Worm (Caenorhabditis elegans) whole organism, L1 larva: Measurements from ENCODE around the gene C23H3.2.

Experiments
- C04F5.9 ChIP-seq: sonication (generic microtip); optimal IDR thresholded peaks from 2 replicates; lab custom pipeline; 2016; ENCODE audit warnings: missing genetic modification characterization, missing compliant biosample characterization
- C16A3.4 ChIP-seq: fragments of 150-350 bp; optimal IDR thresholded peaks from 2 replicates; lab custom pipeline; 2014; ENCODE audit warnings: missing biosample characterization, missing genetic modification characterization
- F16B12.6 ChIP-seq: fragments of 150-350 bp; optimal IDR thresholded peaks from 2 replicates; lab custom pipeline; 2014; ENCODE audit warnings: missing biosample characterization, missing genetic modification characterization
- alr-1 ChIP-seq: fragments of 200-800 bp; sonication (Bioruptor generic); optimal IDR thresholded peaks from 2 replicates; lab custom pipeline; 2018; ENCODE audit warnings: borderline replicate concordance, mild to moderate bottlenecking, missing genetic modification characterization, missing compliant biosample characterization
- ama-1 ChIP-seq: fragments of 150-350 bp; optimal IDR thresholded peaks from 2 replicates; lab custom pipeline; 2014
- blmp-1 ChIP-seq: fragments of 150-350 bp; optimal IDR thresholded peaks from 2 replicates; lab custom pipeline; 2014; ENCODE audit warnings: missing biosample characterization, missing genetic modification characterization
- ceh-63 ChIP-seq: fragments of 200-800 bp; sonication (Bioruptor generic); optimal IDR thresholded peaks from 2 replicates; lab custom pipeline; 2018; ENCODE audit warnings: mild to moderate bottlenecking, missing genetic modification characterization, missing compliant biosample characterization
- ceh-8 ChIP-seq: fragments of 200-800 bp; sonication (Bioruptor generic); optimal IDR thresholded peaks from 2 replicates; lab custom pipeline; 2018; ENCODE audit warnings: mild to moderate bottlenecking, missing genetic modification characterization, moderate library complexity, missing compliant biosample characterization
- ceh-82 ChIP-seq, 3 experiments: fragments of 150-350 bp in 1 of 3; sonication (generic microtip) in 2 of 3; optimal IDR thresholded peaks; 2 replicates each; lab custom pipeline; 2014 to 2017; ENCODE audit warnings: missing biosample characterization in 3 of 3, missing genetic modification characterization in 3 of 3
- ceh-88 ChIP-seq: fragments of 200-800 bp; sonication (Bioruptor generic); IDR thresholded peaks from 2 replicates; pipeline ENCODE4 v1.3.6; 2022; ENCODE audit warnings: missing genetic modification characterization, missing compliant biosample characterization
- ceh-90 ChIP-seq: sonication (generic microtip); optimal IDR thresholded peaks from 2 replicates; lab custom pipeline; 2016; ENCODE audit warnings: missing genetic modification characterization, missing compliant biosample characterization
- ces-1 ChIP-seq: fragments of 150-350 bp; optimal IDR thresholded peaks from 2 replicates; lab custom pipeline; 2014; ENCODE audit warnings: missing biosample characterization, missing genetic modification reagents, missing genetic modification characterization
- dpl-1 ChIP-seq, 3 experiments: fragments of 150-350 bp in 2 of 3; sonication (generic microtip) in 1 of 3; optimal IDR thresholded peaks; 2 replicates each; lab custom pipeline; 2014 to 2017; ENCODE audit warnings: missing biosample characterization in 3 of 3, missing genetic modification characterization in 3 of 3, missing genetic modification reagents in 3 of 3
- dsc-1 ChIP-seq: sonication (generic microtip); optimal IDR thresholded peaks from 2 replicates; lab custom pipeline; 2016; ENCODE audit warnings: mild to moderate bottlenecking, missing genetic modification characterization, missing compliant biosample characterization
- efl-3 ChIP-seq: fragments of 200-800 bp; sonication (Bioruptor generic); optimal IDR thresholded peaks from 2 replicates; lab custom pipeline; 2018; ENCODE audit warnings: mild to moderate bottlenecking, missing genetic modification characterization, missing compliant biosample characterization
- egl-13 ChIP-seq: sonication (generic microtip); optimal IDR thresholded peaks from 2 replicates; lab custom pipeline; 2016; ENCODE audit warnings: missing genotype, missing genetic modification reagents, missing genetic modification characterization, missing compliant biosample characterization
- egl-27 ChIP-seq, 2 experiments: fragments of 150-350 bp in 1 of 2; sonication (generic microtip); optimal IDR thresholded peaks; 3 replicates each; lab custom pipeline; 2017 to 2018; ENCODE audit warnings: missing biosample characterization in 2 of 2, missing genetic modification characterization in 2 of 2, missing genetic modification reagents in 2 of 2
- elt-2 ChIP-seq: sonication (generic microtip); optimal IDR thresholded peaks from 2 replicates; lab custom pipeline; 2016; ENCODE audit warnings: missing genetic modification characterization, mild to moderate bottlenecking, inconsistent platforms, missing compliant biosample characterization, missing genetic modification reagents
- elt-3 ChIP-seq, 6 experiments: fragments of 150-350 bp in 1 of 6; sonication (generic microtip); optimal IDR thresholded peaks; 2 replicates each; lab custom pipeline; 2017 to 2018; ENCODE audit warnings: missing biosample characterization in 6 of 6, missing genetic modification characterization in 6 of 6, inconsistent platforms in 1 of 6
- fkh-10 ChIP-seq: sonication (generic microtip); optimal IDR thresholded peaks from 2 replicates; lab custom pipeline; 2017; ENCODE audit warnings: missing biosample characterization, missing genetic modification reagents, missing genetic modification characterization
- fkh-4 ChIP-seq: sonication (generic microtip); optimal IDR thresholded peaks from 2 replicates; lab custom pipeline; 2016; ENCODE audit warnings: missing compliant biosample characterization, missing genetic modification characterization, borderline replicate concordance
- fos-1 ChIP-seq: fragments of 150-350 bp; optimal IDR thresholded peaks from 2 replicates; lab custom pipeline; 2014; ENCODE audit warnings: missing biosample characterization, missing genetic modification characterization
- hlh-17 ChIP-seq: fragments of 200-800 bp; sonication (Bioruptor generic); optimal IDR thresholded peaks from 2 replicates; lab custom pipeline; 2018; ENCODE audit warnings: missing genetic modification characterization, mild to moderate bottlenecking, missing compliant biosample characterization, moderate library complexity, borderline replicate concordance
- hpl-2 ChIP-seq: fragments of 150-350 bp; optimal IDR thresholded peaks from 2 replicates; lab custom pipeline; 2014; ENCODE audit warnings: missing biosample characterization, missing genetic modification reagents, missing genetic modification characterization
- lin-13 ChIP-seq: fragments of 150-350 bp; optimal IDR thresholded peaks from 2 replicates; lab custom pipeline; 2014; ENCODE audit warnings: missing biosample characterization, missing genetic modification reagents, missing genetic modification characterization
- lin-14 ChIP-seq: fragments of 200-800 bp; sonication (Bioruptor generic); optimal IDR thresholded peaks from 2 replicates; lab custom pipeline; 2018; ENCODE audit warnings: mild to moderate bottlenecking, missing genetic modification characterization, moderate library complexity, missing compliant biosample characterization
- lin-15B ChIP-seq: fragments of 150-350 bp; sonication (generic microtip); optimal IDR thresholded peaks from 3 replicates; lab custom pipeline; 2014; ENCODE audit warnings: missing biosample characterization, missing genetic modification characterization
- lin-35 ChIP-seq, 2 experiments: fragments of 150-350 bp; optimal IDR thresholded peaks; 2 replicates each; lab custom pipeline; 2014; ENCODE audit warnings: missing biosample characterization in 2 of 2, missing genetic modification characterization in 2 of 2, missing genetic modification reagents in 2 of 2
- lin-39 ChIP-seq: fragments of 150-350 bp; optimal IDR thresholded peaks from 2 replicates; lab custom pipeline; 2014; ENCODE audit warnings: missing biosample characterization, missing genetic modification reagents, missing genetic modification characterization
- lir-3 ChIP-seq: sonication (generic microtip); optimal IDR thresholded peaks from 2 replicates; lab custom pipeline; 2016; ENCODE audit warnings: mild to moderate bottlenecking, missing genetic modification characterization, moderate library complexity, missing compliant biosample characterization; ENCODE audit not compliant: poor library complexity
- mab-9 ChIP-seq: fragments of 200-800 bp; sonication (Bioruptor generic); IDR thresholded peaks from 2 replicates; pipeline ENCODE4 v1.3.6; 2022; ENCODE audit warnings: missing genetic modification reagents, missing genetic modification characterization, missing compliant biosample characterization
- mdl-1 ChIP-seq, 2 experiments: fragments of 150-350 bp; optimal IDR thresholded peaks; 2 replicates each; lab custom pipeline; 2014 to 2017; ENCODE audit warnings: missing biosample characterization in 2 of 2, missing genetic modification characterization in 2 of 2, inconsistent platforms in 1 of 2
- mep-1 ChIP-seq: fragments of 150-350 bp; optimal IDR thresholded peaks from 2 replicates; lab custom pipeline; 2014; ENCODE audit warnings: missing biosample characterization, missing genetic modification characterization
- nhr-20 ChIP-seq: sonication (generic microtip); optimal IDR thresholded peaks from 2 replicates; lab custom pipeline; 2016; ENCODE audit warnings: mild to moderate bottlenecking, missing genetic modification characterization, missing compliant biosample characterization
- nhr-237 ChIP-seq: fragments of 150-350 bp; optimal IDR thresholded peaks from 2 replicates; lab custom pipeline; 2014; ENCODE audit warnings: missing biosample characterization, missing genetic modification characterization
- nhr-47 ChIP-seq: sonication (generic microtip); optimal IDR thresholded peaks from 2 replicates; lab custom pipeline; 2016; ENCODE audit warnings: mild to moderate bottlenecking, missing genetic modification characterization, moderate library complexity, missing compliant biosample characterization
- nhr-77 ChIP-seq: fragments of 150-350 bp; optimal IDR thresholded peaks from 2 replicates; lab custom pipeline; 2014; ENCODE audit warnings: missing biosample characterization, missing genetic modification characterization
- pax-3 ChIP-seq: fragments of 200-800 bp; sonication (Bioruptor generic); optimal IDR thresholded peaks from 2 replicates; lab custom pipeline; 2018; ENCODE audit warnings: mild to moderate bottlenecking, missing genetic modification characterization, moderate library complexity, missing compliant biosample characterization
- rnt-1 ChIP-seq: sonication (generic microtip); optimal IDR thresholded peaks from 2 replicates; lab custom pipeline; 2016; ENCODE audit warnings: mild to moderate bottlenecking, missing genetic modification characterization, moderate library complexity, missing compliant biosample characterization
- skn-1 ChIP-seq: fragments of 150-350 bp; optimal IDR thresholded peaks from 2 replicates; lab custom pipeline; 2014; ENCODE audit warnings: missing biosample characterization, missing genetic modification characterization
- snu-23 ChIP-seq: sonication (generic microtip); optimal IDR thresholded peaks from 2 replicates; lab custom pipeline; 2016; ENCODE audit warnings: missing genetic modification characterization, missing compliant biosample characterization
- sox-4 ChIP-seq: sonication (generic microtip); optimal IDR thresholded peaks from 2 replicates; lab custom pipeline; 2016; ENCODE audit warnings: missing genetic modification characterization, missing compliant biosample characterization
- sptf-1 ChIP-seq: fragments of 150-350 bp; optimal IDR thresholded peaks from 2 replicates; lab custom pipeline; 2014; ENCODE audit warnings: missing biosample characterization, missing genetic modification characterization
- sup-37 ChIP-seq: fragments of 200-800 bp; sonication (Bioruptor generic); optimal IDR thresholded peaks from 2 replicates; lab custom pipeline; 2018; ENCODE audit warnings: mild to moderate bottlenecking, missing genetic modification characterization, missing compliant biosample characterization
- swsn-7 ChIP-seq: sonication (generic microtip); optimal IDR thresholded peaks from 2 replicates; lab custom pipeline; 2016; ENCODE audit warnings: missing genetic modification characterization, missing compliant biosample characterization
- tlp-1 ChIP-seq: fragments of 150-350 bp; optimal IDR thresholded peaks from 2 replicates; lab custom pipeline; 2014; ENCODE audit warnings: missing biosample characterization, missing genetic modification characterization
- unc-130 ChIP-seq: fragments of 150-350 bp; optimal IDR thresholded peaks from 2 replicates; lab custom pipeline; 2017; ENCODE audit warnings: missing biosample characterization, missing genetic modification characterization, inconsistent platforms
- unc-62 ChIP-seq: fragments of 150-350 bp; optimal IDR thresholded peaks from 2 replicates; lab custom pipeline; 2014; ENCODE audit warnings: missing biosample characterization, missing genetic modification reagents, missing genetic modification characterization
- unc-98 ChIP-seq: fragments of 200-800 bp; sonication (Bioruptor generic); IDR thresholded peaks from 2 replicates; pipeline ENCODE4 v1.3.6; 2022; ENCODE audit warnings: missing genetic modification characterization, missing compliant biosample characterization
- vab-15 ChIP-seq: sonication (generic microtip); optimal IDR thresholded peaks from 2 replicates; lab custom pipeline; 2017; ENCODE audit warnings: missing genotype, mild to moderate bottlenecking, missing genetic modification characterization, missing compliant biosample characterization
- xbp-1 ChIP-seq: sonication (generic microtip); optimal IDR thresholded peaks from 2 replicates; lab custom pipeline; 2016; ENCODE audit warnings: missing genetic modification characterization, missing compliant biosample characterization
- zip-4 ChIP-seq: fragments of 200-800 bp; sonication (Bioruptor generic); optimal IDR thresholded peaks from 2 replicates; lab custom pipeline; 2018; ENCODE audit warnings: mild to moderate bottlenecking, missing genetic modification characterization, moderate library complexity, missing compliant biosample characterization

Gene C23H3.2

DNA sequence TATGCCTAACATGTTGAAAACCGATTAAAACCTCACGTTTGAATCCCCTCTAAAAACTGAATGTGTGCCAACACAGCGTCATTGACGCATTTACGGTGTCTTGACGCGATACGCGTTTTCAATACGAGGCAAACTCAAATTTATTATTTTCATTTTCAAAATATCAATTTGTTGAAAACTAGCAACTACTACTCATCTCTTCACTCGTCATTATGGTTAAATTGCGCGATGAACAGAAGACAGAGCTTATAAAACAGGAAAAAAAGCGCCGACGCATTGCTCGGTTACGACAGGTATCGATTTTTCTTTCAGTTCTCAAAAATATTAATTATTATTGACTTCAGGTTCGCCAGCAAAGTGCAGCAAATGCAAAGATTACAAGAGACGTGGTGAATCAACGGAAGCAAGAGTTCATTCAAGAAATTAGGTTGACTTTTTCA, 36.5 kb upstream of the C23H3.2 start, which contains the start of gene enee-1 (continued):
- peak; percentile 61 for TF ChIP-seq sup-37
- TF ChIP-seq egl-27 (tag; optimal IDR thresholded peaks at IDR 0.05; lab: Kevin White, UChicago): no peak
- no peak for TF ChIP-seq tlp-1
- no peak for TF ChIP-seq unc-98 (GFP tag; lab: Robert Waterston, UW)
- TF ChIP-seq blmp-1 (tag; lab: Kevin White, UChicago): peak; percentile 76
- TF ChIP-seq xbp-1 (tag; lab: Kevin White, UChicago): peak; percentile 82
- no peak for TF ChIP-seq hpl-2 (GFP tag; lab: Kevin White, UChicago)
- peak; percentile 89 to 93 (median 92) for TF ChIP-seq ceh-82 (tag; optimal IDR thresholded peaks at IDR 0.05; lab: Kevin White, UChicago)
- TF ChIP-seq hlh-17 (GFP tag; lab: Kevin White, UChicago): no peak
- peak; percentile 94 for TF ChIP-seq ama-1 (lab: Kevin White, UChicago)
- no peak for TF ChIP-seq ceh-63 (GFP tag; lab: Kevin White, UChicago)
- TF ChIP-seq ces-1 (GFP tag; lab: Kevin White, UChicago): no peak
- TF ChIP-seq pax-3 (tag; lab: Kevin White, UChicago): peak; percentile 66
- peak; percentile 43 for TF ChIP-seq sox-4 (tag; lab: Kevin White, UChicago)
- peak; percentile 80 for TF ChIP-seq nhr-77 (tag; lab: Kevin White, UChicago)
- peak; percentile 86 for TF ChIP-seq skn-1
- peak; percentile 78 for TF ChIP-seq fkh-10 (GFP tag; lab: Kevin White, UChicago)
- peak; percentile 86 for TF ChIP-seq swsn-7 (tag; lab: Kevin White, UChicago)
- peak in 1 of 2 experiments; percentile 80 for TF ChIP-seq mdl-1 (tag; optimal IDR thresholded peaks at IDR 0.05; lab: Kevin White, UChicago)
- peak; percentile 71 for TF ChIP-seq egl-13 (tag; lab: Kevin White, UChicago)
- no peak for TF ChIP-seq unc-62 (GFP tag; lab: Kevin White, UChicago)
- no peak for TF ChIP-seq efl-3 (GFP tag; lab: Kevin White, UChicago)
- TF ChIP-seq fkh-4 (tag; lab: Kevin White, UChicago): peak; percentile 50
- peak; percentile 76 for TF ChIP-seq unc-130 (tag; lab: Kevin White, UChicago)
- peak; percentile 98 to 100 for TF ChIP-seq lin-35 (GFP tag; optimal IDR thresholded peaks at IDR 0.05; lab: Kevin White, UChicago)
- TF ChIP-seq lin-15B (tag; lab: Kevin White, UChicago): peak; percentile 83
- TF ChIP-seq nhr-237 (tag; lab: Kevin White, UChicago): peak; percentile 22
- peak; percentile 90 for TF ChIP-seq mep-1 (tag; lab: Kevin White, UChicago)
- peak; percentile 78 for TF ChIP-seq lin-14 (GFP tag; lab: Kevin White, UChicago)
- TF ChIP-seq C16A3.4 (tag; lab: Kevin White, UChicago): peak; percentile 91
- TF ChIP-seq dsc-1 (tag; lab: Kevin White, UChicago): peak; percentile 88
- TF ChIP-seq vab-15 (tag; lab: Kevin White, UChicago): no peak
- peak; percentile 38 for TF ChIP-seq lir-3 (tag; lab: Kevin White, UChicago)
- no peak for TF ChIP-seq ceh-8 (GFP tag; lab: Kevin White, UChicago)
- TF ChIP-seq zip-4 (GFP tag; lab: Kevin White, UChicago): peak; percentile 32
- no peak for TF ChIP-seq sptf-1 (tag; lab: Kevin White, UChicago)
- peak; percentile 90 for TF ChIP-seq lin-13
- TF ChIP-seq lin-39: peak; percentile 89
- peak; percentile 95 to 99 (median 98) for TF ChIP-seq dpl-1 (GFP tag; optimal IDR thresholded peaks at IDR 0.05; lab: Kevin White, UChicago)
- peak; percentile 72 for TF ChIP-seq ceh-88 (GFP tag; lab: Robert Waterston, UW)
- TF ChIP-seq F16B12.6 (tag; lab: Kevin White, UChicago): peak; percentile 68
- peak; percentile 56 for TF ChIP-seq mab-9
- TF ChIP-seq nhr-20: peak; percentile 81
- TF ChIP-seq rnt-1 (tag; lab: Kevin White, UChicago): peak; percentile 90
- peak; percentile 91 for TF ChIP-seq snu-23 (GFP tag; lab: Kevin White, UChicago)
- peak; percentile 93 for TF ChIP-seq nhr-47
- peak; percentile 80 for TF ChIP-seq fos-1
- peak; percentile 45 for TF ChIP-seq elt-2
- peak in 2 of 6 experiments; percentile 61 to 69 for TF ChIP-seq elt-3 (tag; optimal IDR thresholded peaks at IDR 0.05; lab: Kevin White, UChicago)
- TF ChIP-seq ceh-90 (tag; lab: Kevin White, UChicago): no peak
- peak; percentile 72 for TF ChIP-seq C04F5.9 (tag; lab: Kevin White, UChicago)
- TF ChIP-seq alr-1 (tag; lab: Kevin White, UChicago): no peak
